Fruit fly (Drosophila melanogaster) whole organism, wandering third instar larva: ENCODE data around the gene PIG-C.
A peak's percentile ranks its signal among the peaks of the same experiment; 100 is the strongest.

Experiments used
- Abd-B ChIP-seq: fragments of >200 bp; optimal IDR thresholded peaks from 2 replicates; lab custom pipeline; 2017; ENCODE audit warnings: missing biosample characterization, missing genetic modification characterization
- CG32264 ChIP-seq: fragments of 200-800 bp; sonication (Bioruptor generic); optimal IDR thresholded peaks from 2 replicates; lab custom pipeline; 2016; ENCODE audit warnings: missing biosample characterization, missing genetic modification characterization
- CG9705 ChIP-seq: fragments of 200-800 bp; sonication (Bioruptor generic); optimal IDR thresholded peaks from 2 replicates; lab custom pipeline; 2018; ENCODE audit warnings: missing biosample characterization, mild to moderate bottlenecking, missing genetic modification characterization
- CrebA ChIP-seq: fragments of 200-800 bp; sonication (Bioruptor generic); optimal IDR thresholded peaks from 2 replicates; lab custom pipeline; 2016; ENCODE audit warnings: missing biosample characterization, mild to moderate bottlenecking, missing genetic modification characterization, borderline replicate concordance
- Dfd ChIP-seq: fragments of >200 bp; optimal IDR thresholded peaks from 2 replicates; lab custom pipeline; 2017; ENCODE audit warnings: missing biosample characterization, missing genetic modification characterization
- Dif ChIP-seq: fragments of 200-275, 200-300 bp; sonication (Bioruptor generic); optimal IDR thresholded peaks from 2 replicates; lab custom pipeline; 2018; ENCODE audit warnings: missing biosample characterization, missing genetic modification characterization; ENCODE audit not compliant: partially characterized antibody
- GATAd ChIP-seq: sonication (Bioruptor generic); optimal IDR thresholded peaks from 2 replicates; lab custom pipeline; 2016; ENCODE audit warnings: missing biosample characterization, missing genetic modification characterization
- HLH106 ChIP-seq: fragments of 200-800 bp; optimal IDR thresholded peaks from 3 replicates; lab custom pipeline; 2019; ENCODE audit warnings: missing biosample characterization, mild to moderate bottlenecking, missing genetic modification characterization, moderate library complexity
- Hnf4 ChIP-seq: fragments of 200-800 bp; sonication (Bioruptor generic); optimal IDR thresholded peaks from 2 replicates; lab custom pipeline; 2016; ENCODE audit warnings: missing biosample characterization, mild to moderate bottlenecking, missing genetic modification characterization
- Hr78 ChIP-seq: fragments of >200 bp; optimal IDR thresholded peaks from 2 replicates; lab custom pipeline; 2017; ENCODE audit warnings: missing biosample characterization, missing genetic modification characterization
- Hr83 ChIP-seq: fragments of 200-300 bp; sonication (Bioruptor generic); optimal IDR thresholded peaks from 2 replicates; lab custom pipeline; 2016; ENCODE audit warnings: missing biosample characterization, mild to moderate bottlenecking, missing genetic modification characterization, moderate library complexity; ENCODE audit not compliant: poor library complexity, severe bottlenecking
- Jra ChIP-seq: sonication (Bioruptor generic); optimal IDR thresholded peaks from 2 replicates; lab custom pipeline; 2016; ENCODE audit warnings: missing biosample characterization, missing genetic modification characterization
- Mio ChIP-seq: sonication (Bioruptor generic); optimal IDR thresholded peaks from 2 replicates; lab custom pipeline; 2016; ENCODE audit warnings: missing biosample characterization, missing genetic modification characterization
- Myc ChIP-seq: fragments of >200 bp; optimal IDR thresholded peaks from 2 replicates; lab custom pipeline; 2017
- N ChIP-seq: fragments of >200 bp; optimal IDR thresholded peaks from 2 replicates; lab custom pipeline; 2018; ENCODE audit warnings: missing biosample characterization, missing external identifiers, missing genetic modification characterization
- OdsH ChIP-seq: fragments of 200-800 bp; sonication (Bioruptor generic); optimal IDR thresholded peaks from 2 replicates; lab custom pipeline; 2016; ENCODE audit warnings: missing biosample characterization, mild to moderate bottlenecking, missing genetic modification characterization
- Rel ChIP-seq, 2 experiments: fragments of 200-800 bp; sonication (Bioruptor generic) in 1 of 2; optimal IDR thresholded peaks; 2 replicates in 1 of 2; 3 replicates in 1 of 2; lab custom pipeline; 2016 to 2019; ENCODE audit warnings: mild to moderate bottlenecking in 2 of 2, missing biosample characterization in 2 of 2, missing genetic modification characterization in 2 of 2, moderate library complexity in 1 of 2
- Sp1 ChIP-seq: fragments of 200-800 bp; sonication (Bioruptor generic); optimal IDR thresholded peaks from 3 replicates; lab custom pipeline; 2019; ENCODE audit warnings: missing biosample characterization, mild to moderate bottlenecking, missing genetic modification characterization, moderate library complexity
- Vsx2 ChIP-seq: fragments of 200-300, 225-300 bp; sonication (Bioruptor generic); optimal IDR thresholded peaks from 2 replicates; lab custom pipeline; 2018; ENCODE audit warnings: missing biosample characterization, missing genetic modification characterization; ENCODE audit not compliant: partially characterized antibody
- br ChIP-seq: fragments of 200-800 bp; sonication (Bioruptor generic); optimal IDR thresholded peaks from 2 replicates; lab custom pipeline; 2016; ENCODE audit warnings: missing biosample characterization, missing genetic modification characterization
- brk ChIP-seq: fragments of 200-800 bp; sonication (Bioruptor generic); optimal IDR thresholded peaks from 2 replicates; lab custom pipeline; 2016; ENCODE audit warnings: missing biosample characterization, mild to moderate bottlenecking, missing genetic modification characterization
- dl ChIP-seq, 2 experiments: fragments of 175-275, 200-275 bp in 1 of 2; fragments of 200-275 bp in 1 of 2; sonication (Bioruptor generic); optimal IDR thresholded peaks; lab custom pipeline; 2018; ENCODE audit warnings: mild to moderate bottlenecking in 2 of 2, missing biosample characterization in 2 of 2, missing genetic modification characterization in 2 of 2, moderate library complexity in 2 of 2; ENCODE audit not compliant: partially characterized antibody in 2 of 2, insufficient read depth in 1 of 2
- dmrt93B ChIP-seq: fragments of 200-800 bp; sonication (Bioruptor generic); optimal IDR thresholded peaks from 2 replicates; lab custom pipeline; 2018; ENCODE audit warnings: missing biosample characterization, mild to moderate bottlenecking, missing genetic modification characterization
- ey ChIP-seq: fragments of 200-800 bp; sonication (Bioruptor generic); optimal IDR thresholded peaks from 2 replicates; lab custom pipeline; 2016; ENCODE audit warnings: missing biosample characterization, missing genetic modification characterization
- foxo ChIP-seq, 2 experiments: fragments of 200-800 bp; sonication (Bioruptor generic); optimal IDR thresholded peaks; 2 replicates in 1 of 2; 3 replicates in 1 of 2; lab custom pipeline; 2016 to 2017; ENCODE audit warnings: missing biosample characterization in 2 of 2, missing genetic modification characterization in 2 of 2
- fru ChIP-seq: fragments of 200-800 bp; sonication (Bioruptor generic); optimal IDR thresholded peaks from 3 replicates; lab custom pipeline; 2016; ENCODE audit warnings: missing biosample characterization, mild to moderate bottlenecking, missing genetic modification characterization
- h ChIP-seq: fragments of 200-800 bp; sonication (Bioruptor generic); optimal IDR thresholded peaks from 3 replicates; lab custom pipeline; 2016; ENCODE audit warnings: missing biosample characterization, mild to moderate bottlenecking, missing genetic modification characterization
- jim ChIP-seq: fragments of 175-275, 200-325 bp; sonication (Bioruptor generic); optimal IDR thresholded peaks from 2 replicates; lab custom pipeline; 2016; ENCODE audit warnings: missing biosample characterization, mild to moderate bottlenecking, missing genetic modification characterization
- lola ChIP-seq: fragments of >200 bp; optimal IDR thresholded peaks from 2 replicates; lab custom pipeline; 2017; ENCODE audit warnings: missing biosample characterization, missing genetic modification characterization
- pan ChIP-seq: fragments of >200 bp; optimal IDR thresholded peaks from 2 replicates; lab custom pipeline; 2017
- psq ChIP-seq: fragments of 200-800 bp; sonication (Bioruptor generic); optimal IDR thresholded peaks from 3 replicates; lab custom pipeline; 2017; ENCODE audit warnings: missing biosample characterization, mild to moderate bottlenecking, missing genetic modification characterization, moderate library complexity
- rgr ChIP-seq: fragments of 200-800 bp; sonication (Bioruptor generic); optimal IDR thresholded peaks from 3 replicates; lab custom pipeline; 2016; ENCODE audit warnings: missing biosample characterization, mild to moderate bottlenecking, missing genetic modification characterization
- sage ChIP-seq: fragments of 200-800 bp; sonication (Bioruptor generic); optimal IDR thresholded peaks from 2 replicates; lab custom pipeline; 2016; ENCODE audit warnings: missing biosample characterization, mild to moderate bottlenecking, missing genetic modification characterization
- sv ChIP-seq: fragments of 200-800 bp; sonication (Bioruptor generic); optimal IDR thresholded peaks from 3 replicates; lab custom pipeline; 2016; ENCODE audit warnings: missing biosample characterization, missing genetic modification characterization
- tai ChIP-seq: sonication (Bioruptor generic); optimal IDR thresholded peaks from 2 replicates; lab custom pipeline; 2016; ENCODE audit warnings: missing biosample characterization, missing genetic modification characterization
- woc ChIP-seq: sonication (Bioruptor generic); optimal IDR thresholded peaks from 2 replicates; lab custom pipeline; 2016; ENCODE audit warnings: missing biosample characterization, mild to moderate bottlenecking, missing genetic modification characterization

The PIG-C gene

dm6 chr3L:3303087-3303526 lies 15.9 kb downstream of the PIG-C start, which contains the start of gene CG14968 (continued):
- TF ChIP-seq CrebA = peak; percentile 85
- peak; percentile 98 for TF ChIP-seq Sp1 (GFP tag; lab: Kevin White, UChicago)
- peak; percentile 26 for TF ChIP-seq Mio
- TF ChIP-seq dl (GFP tag; optimal IDR thresholded peaks at IDR 0.05; lab: Kevin White, UChicago; ENCODE audit: insufficient read depth in 1 of 2, partially characterized antibody in 2 of 2) = no peak
- TF ChIP-seq psq (GFP tag; lab: Kevin White, UChicago) = peak; percentile 94
- TF ChIP-seq brk = peak; percentile 93
- TF ChIP-seq sage (GFP tag; lab: Kevin White, UChicago) = peak; percentile 96
- TF ChIP-seq ey (GFP tag; lab: Kevin White, UChicago) = peak; percentile 91
- peak; percentile 91 for TF ChIP-seq sv (GFP tag; lab: Kevin White, UChicago)
- peak; percentile 63 for TF ChIP-seq Jra
- peak; percentile 90 for TF ChIP-seq br (GFP tag; lab: Kevin White, UChicago)

- peak; percentile 61 for TF ChIP-seq CrebA
- TF ChIP-seq Sp1 (GFP tag; lab: Kevin White, UChicago) = peak; percentile 45
- TF ChIP-seq h (GFP tag; lab: Kevin White, UChicago) = peak; percentile 82
- TF ChIP-seq Rel (GFP tag; optimal IDR thresholded peaks at IDR 0.05; lab: Kevin White, UChicago) = no peak
- TF ChIP-seq Rel (tag; optimal IDR thresholded peaks at IDR 0.05; lab: Kevin White, UChicago) = peak; percentile 8
- no peak for TF ChIP-seq GATAd (GFP tag; lab: Kevin White, UChicago)
- peak; percentile 40 for TF ChIP-seq HLH106 (tag; lab: Kevin White, UChicago)
- TF ChIP-seq pan (lab: Kevin White, UChicago) = no peak
- no peak for TF ChIP-seq Abd-B (GFP tag; lab: Kevin White, UChicago)
- no peak for TF ChIP-seq Myc (lab: Kevin White, UChicago)
- TF ChIP-seq sv (GFP tag; lab: Kevin White, UChicago) = peak; percentile 86
- TF ChIP-seq psq (GFP tag; lab: Kevin White, UChicago) = peak; percentile 47
- TF ChIP-seq Dif (GFP tag; lab: Kevin White, UChicago) = no peak
- TF ChIP-seq woc (GFP tag; lab: Kevin White, UChicago) = peak; percentile 14
- TF ChIP-seq Dfd (GFP tag; lab: Kevin White, UChicago) = no peak
- peak; percentile 79 for TF ChIP-seq rgr (GFP tag; lab: Kevin White, UChicago)
- no peak for TF ChIP-seq Jra
- peak; percentile 76 for TF ChIP-seq ey (GFP tag; lab: Kevin White, UChicago)
- TF ChIP-seq tai (GFP tag; lab: Kevin White, UChicago) = peak; percentile 35
- peak; percentile 55 for TF ChIP-seq Hnf4
- peak; percentile 68 for TF ChIP-seq OdsH (GFP tag; lab: Kevin White, UChicago)
- TF ChIP-seq CG32264 (GFP tag; lab: Kevin White, UChicago) = peak; percentile 13
- peak in 1 of 2 experiments; percentile 82 for TF ChIP-seq foxo (GFP tag; optimal IDR thresholded peaks at IDR 0.05; lab: Kevin White, UChicago)
- TF ChIP-seq lola = no peak
- TF ChIP-seq brk = peak; percentile 32
- peak; percentile 50 for TF ChIP-seq br (GFP tag; lab: Kevin White, UChicago)
- peak; percentile 77 for TF ChIP-seq fru
Measured at dm6 chr3L:3301171-3301738, 17.8 kb downstream of the PIG-C start.

DNA sequence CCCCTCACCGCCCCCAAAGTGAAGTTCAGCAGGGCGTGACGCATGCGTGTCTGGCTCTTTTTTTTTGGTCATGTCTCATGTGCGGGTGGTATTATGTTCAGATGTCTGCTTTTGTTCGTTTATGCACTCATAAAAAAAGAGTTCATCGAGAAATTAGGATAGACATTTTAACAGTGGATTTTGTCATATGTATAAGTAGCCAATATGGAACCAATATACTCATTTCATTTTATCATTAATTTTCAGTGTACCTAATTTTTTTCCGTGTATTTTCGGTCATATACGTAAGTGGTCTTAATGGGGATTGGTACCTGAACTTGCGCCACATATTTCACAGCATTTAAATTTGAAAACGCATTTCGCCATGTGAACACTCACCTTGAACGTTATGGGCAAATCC lies 18.7 kb downstream of the PIG-C start:
- no peak for TF ChIP-seq N (GFP tag; lab: Kevin White, UChicago)
- peak; percentile 42 for TF ChIP-seq CG32264 (GFP tag; lab: Kevin White, UChicago)
- peak; percentile 38 for TF ChIP-seq dmrt93B (GFP tag; lab: Kevin White, UChicago)
- TF ChIP-seq Vsx2 (GFP tag; lab: Kevin White, UChicago) = no peak
- TF ChIP-seq br (GFP tag; lab: Kevin White, UChicago) = peak; percentile 41
- TF ChIP-seq Hnf4 = no peak
- TF ChIP-seq psq (GFP tag; lab: Kevin White, UChicago) = peak; percentile 20
- TF ChIP-seq sv (GFP tag; lab: Kevin White, UChicago) = peak; percentile 25
- TF ChIP-seq h (GFP tag; lab: Kevin White, UChicago) = peak; percentile 83
- TF ChIP-seq jim (GFP tag; lab: Kevin White, UChicago) = no peak
- TF ChIP-seq pan (lab: Kevin White, UChicago) = no peak
- no peak for TF ChIP-seq Jra
- peak; percentile 31 for TF ChIP-seq fru
- TF ChIP-seq CrebA = no peak
- TF ChIP-seq Hr83 (GFP tag; lab: Kevin White, UChicago) = no peak
- no peak for TF ChIP-seq Abd-B (GFP tag; lab: Kevin White, UChicago)
- TF ChIP-seq Hr78 (GFP tag; lab: Kevin White, UChicago) = no peak
- TF ChIP-seq foxo (GFP tag; optimal IDR thresholded peaks at IDR 0.05; lab: Kevin White, UChicago) = peak in 1 of 2 experiments; percentile 48
- peak; percentile 50 for TF ChIP-seq ey (GFP tag; lab: Kevin White, UChicago)
- TF ChIP-seq GATAd (GFP tag; lab: Kevin White, UChicago) = no peak
- TF ChIP-seq rgr (GFP tag; lab: Kevin White, UChicago) = no peak
- no peak for TF ChIP-seq CG9705 (GFP tag; lab: Kevin White, UChicago)
- no peak for TF ChIP-seq Mio
- TF ChIP-seq woc (GFP tag; lab: Kevin White, UChicago) = peak; percentile 52
- no peak for TF ChIP-seq brk
- peak; percentile 47 for TF ChIP-seq Sp1 (GFP tag; lab: Kevin White, UChicago)
- no peak for TF ChIP-seq Dfd (GFP tag; lab: Kevin White, UChicago)
- peak; percentile 63 for TF ChIP-seq HLH106 (tag; lab: Kevin White, UChicago)
- peak; percentile 49 for TF ChIP-seq OdsH (GFP tag; lab: Kevin White, UChicago)
- TF ChIP-seq sage (GFP tag; lab: Kevin White, UChicago) = peak; percentile 17
- no peak for TF ChIP-seq lola
